Worm (Caenorhabditis elegans) whole organism, late embryonic: ENCODE results near the gene spsb-2.

Source experiments
- C38D4.7 ChIP-seq: fragments of 200-800 bp; sonication (Bioruptor generic); optimal IDR thresholded peaks from 2 replicates; lab custom pipeline; 2018; ENCODE audit warnings: mild to moderate bottlenecking, missing genetic modification characterization, moderate library complexity, missing compliant biosample characterization
- F13H6.1 ChIP-seq: sonication (generic microtip); optimal IDR thresholded peaks from 2 replicates; lab custom pipeline; 2016; ENCODE audit warnings: missing genetic modification characterization, missing compliant biosample characterization
- T23F11.4 ChIP-seq: fragments of 200-800 bp; sonication (Bioruptor generic); optimal IDR thresholded peaks from 2 replicates; lab custom pipeline; 2018; ENCODE audit warnings: mild to moderate bottlenecking, missing genetic modification characterization, missing compliant biosample characterization
- ama-1 ChIP-seq: fragments of 150-350 bp; optimal IDR thresholded peaks from 2 replicates; lab custom pipeline; 2014
- ceh-14 ChIP-seq: sonication (generic microtip); optimal IDR thresholded peaks from 2 replicates; lab custom pipeline; 2016; ENCODE audit warnings: missing genotype, missing genetic modification characterization, missing compliant biosample characterization
- ceh-18 ChIP-seq: sonication (generic microtip); optimal IDR thresholded peaks from 2 replicates; lab custom pipeline; 2016; ENCODE audit warnings: missing genetic modification characterization, missing compliant biosample characterization
- ceh-19 ChIP-seq: fragments of 200-800 bp; sonication (Bioruptor generic); optimal IDR thresholded peaks from 2 replicates; lab custom pipeline; 2018; ENCODE audit warnings: mild to moderate bottlenecking, missing genetic modification characterization, missing compliant biosample characterization
- ceh-22 ChIP-seq: sonication (generic microtip); optimal IDR thresholded peaks from 2 replicates; lab custom pipeline; 2017; ENCODE audit warnings: missing biosample characterization, missing genetic modification characterization
- ceh-45 ChIP-seq: fragments of 200-800 bp; sonication (Bioruptor generic); IDR thresholded peaks from 2 replicates; pipeline ENCODE4 v1.3.6; 2022; ENCODE audit warnings: missing genetic modification reagents, missing genetic modification characterization, missing compliant biosample characterization
- ceh-48 ChIP-seq: sonication (generic microtip); optimal IDR thresholded peaks from 2 replicates; lab custom pipeline; 2016; ENCODE audit warnings: missing genetic modification characterization, inconsistent platforms, missing compliant biosample characterization
- che-1 ChIP-seq: sonication (generic microtip); optimal IDR thresholded peaks from 2 replicates; lab custom pipeline; 2016; ENCODE audit warnings: mild to moderate bottlenecking, missing genetic modification characterization, missing compliant biosample characterization
- dmd-4 ChIP-seq: sonication (generic microtip); optimal IDR thresholded peaks from 2 replicates; lab custom pipeline; 2016; ENCODE audit warnings: borderline replicate concordance, missing genetic modification characterization, missing compliant biosample characterization
- dve-1 ChIP-seq: sonication (generic microtip); optimal IDR thresholded peaks from 2 replicates; lab custom pipeline; 2017; ENCODE audit warnings: antibody characterized with exemption, mild to moderate bottlenecking, missing genetic modification characterization, missing compliant biosample characterization
- elt-2 ChIP-seq: sonication (generic microtip); optimal IDR thresholded peaks from 2 replicates; lab custom pipeline; 2016; ENCODE audit warnings: missing genetic modification reagents, missing genetic modification characterization, missing compliant biosample characterization
- elt-4 ChIP-seq: sonication (generic microtip); optimal IDR thresholded peaks from 2 replicates; lab custom pipeline; 2016; ENCODE audit warnings: missing genetic modification characterization, missing compliant biosample characterization
- eyg-1 ChIP-seq: sonication (generic microtip); optimal IDR thresholded peaks from 2 replicates; lab custom pipeline; 2016; ENCODE audit warnings: missing genotype, missing genetic modification characterization, missing compliant biosample characterization
- fax-1 ChIP-seq: sonication (generic microtip); optimal IDR thresholded peaks from 2 replicates; lab custom pipeline; 2016; ENCODE audit warnings: missing genotype, missing genetic modification characterization, missing compliant biosample characterization
- fkh-6 ChIP-seq: sonication (generic microtip); optimal IDR thresholded peaks from 2 replicates; lab custom pipeline; 2016; ENCODE audit warnings: missing genetic modification characterization, missing compliant biosample characterization
- hlh-6 ChIP-seq: sonication (generic microtip); optimal IDR thresholded peaks from 2 replicates; lab custom pipeline; 2016; ENCODE audit warnings: missing genotype, missing genetic modification characterization, missing compliant biosample characterization
- nhr-232 ChIP-seq: sonication (generic microtip); optimal IDR thresholded peaks from 2 replicates; lab custom pipeline; 2016; ENCODE audit warnings: missing genetic modification characterization, missing compliant biosample characterization
- npax-4 ChIP-seq: sonication (generic microtip); optimal IDR thresholded peaks from 2 replicates; lab custom pipeline; 2016; ENCODE audit warnings: missing genetic modification characterization, missing compliant biosample characterization
- pag-3 ChIP-seq: sonication (generic microtip); optimal IDR thresholded peaks from 2 replicates; lab custom pipeline; 2016; ENCODE audit warnings: missing compliant biosample characterization, missing genetic modification characterization, borderline replicate concordance
- pax-1 ChIP-seq: fragments of 150-350 bp; optimal IDR thresholded peaks from 2 replicates; lab custom pipeline; 2014; ENCODE audit warnings: missing biosample characterization, missing genetic modification characterization
- pha-2 ChIP-seq: sonication (generic microtip); optimal IDR thresholded peaks from 2 replicates; lab custom pipeline; 2017; ENCODE audit warnings: mild to moderate bottlenecking, missing genetic modification characterization, missing compliant biosample characterization
- pha-4 ChIP-seq: fragments of 150-350 bp; optimal IDR thresholded peaks from 2 replicates; lab custom pipeline; 2018; ENCODE audit warnings: missing biosample characterization, missing genetic modification reagents, missing genetic modification characterization
- pqm-1 ChIP-seq: sonication (generic microtip); optimal IDR thresholded peaks from 2 replicates; lab custom pipeline; 2016; ENCODE audit warnings: missing genetic modification characterization, missing compliant biosample characterization
- pros-1 ChIP-seq: fragments of 150-350 bp; optimal IDR thresholded peaks from 2 replicates; lab custom pipeline; 2014; ENCODE audit warnings: missing biosample characterization, missing genetic modification reagents, missing genetic modification characterization
- sox-4 ChIP-seq: sonication (generic microtip); optimal IDR thresholded peaks from 2 replicates; lab custom pipeline; 2017; ENCODE audit warnings: mild to moderate bottlenecking, missing genetic modification characterization, inconsistent platforms, missing compliant biosample characterization
- tbx-2 ChIP-seq: sonication (generic microtip); optimal IDR thresholded peaks from 2 replicates; lab custom pipeline; 2016; ENCODE audit warnings: missing genetic modification characterization, missing compliant biosample characterization
- unc-42 ChIP-seq: sonication (generic microtip); optimal IDR thresholded peaks from 2 replicates; lab custom pipeline; 2016; ENCODE audit warnings: missing genotype, missing genetic modification characterization, missing compliant biosample characterization
- ztf-16 ChIP-seq: sonication (generic microtip); optimal IDR thresholded peaks from 2 replicates; lab custom pipeline; 2017; ENCODE audit warnings: missing genetic modification characterization, missing compliant biosample characterization

spsb-2 gene

DNA sequence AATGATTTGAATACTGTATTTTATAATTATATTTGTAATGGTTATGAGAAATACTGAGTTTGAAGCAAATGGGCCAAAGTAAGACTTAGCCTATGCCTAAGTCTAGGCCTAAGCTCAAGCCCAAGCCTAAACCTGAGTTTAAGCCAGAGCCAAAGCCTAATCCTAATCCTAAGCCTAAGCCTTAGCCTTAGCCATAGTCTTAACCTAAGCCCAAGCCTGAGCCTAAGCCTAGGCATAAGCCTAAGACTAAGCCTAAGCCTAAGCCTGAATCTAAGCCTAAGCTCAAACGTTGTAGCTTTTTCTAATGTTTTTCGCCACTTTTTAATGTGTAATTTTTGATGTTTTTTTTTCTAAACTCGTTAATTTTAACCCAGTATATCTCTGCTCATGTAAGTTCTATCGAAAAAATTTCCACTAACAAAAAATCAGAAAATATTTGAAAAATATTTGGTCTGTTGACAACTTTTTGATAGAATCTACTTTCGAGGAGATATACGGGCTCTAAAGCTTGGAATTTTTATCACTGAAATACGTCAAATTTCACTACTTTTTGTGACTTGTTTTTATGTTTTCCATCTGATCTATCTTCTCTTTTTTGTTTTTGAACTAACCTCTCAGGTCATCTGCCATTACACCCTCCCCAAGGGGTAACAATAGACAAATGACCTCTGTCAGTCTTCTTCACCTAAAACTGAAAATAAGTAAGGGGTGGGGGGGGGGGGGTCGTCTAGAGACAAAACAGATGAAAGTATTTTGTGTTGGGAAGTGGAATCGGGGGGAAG, 25.9 kb upstream of the spsb-2 start:
- TF ChIP-seq che-1 (tag; lab: Kevin White, UChicago) (no peak), dve-1 (tag; lab: Kevin White, UChicago) (peak; percentile 65)

ce11 chrII:15205346-15205745, 24.8 kb upstream of the spsb-2 start:
- TF ChIP-seq fkh-6 (tag; lab: Kevin White, UChicago) = no peak
- no peak for TF ChIP-seq ama-1 (lab: Kevin White, UChicago)
- TF ChIP-seq, all 69 proteins: peak for 0

DNA sequence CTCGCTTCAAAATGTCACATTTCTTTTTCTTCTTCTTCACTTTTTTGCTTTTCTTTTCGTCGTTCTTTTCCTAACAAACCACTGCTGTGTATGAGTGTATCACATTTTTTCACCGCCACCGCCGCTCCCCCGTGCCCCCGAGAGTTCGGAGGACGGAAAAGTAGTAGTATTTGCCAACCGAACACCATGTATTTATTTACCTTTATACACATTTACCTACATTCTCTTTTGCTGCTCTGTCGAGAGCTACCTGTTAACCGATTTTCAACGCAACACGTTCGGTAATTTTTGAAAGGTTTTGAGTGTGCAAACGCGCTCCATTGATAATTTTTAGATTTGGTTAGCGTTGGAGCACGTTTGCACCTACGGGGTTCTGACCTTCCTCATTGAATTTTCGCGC, 23.9 kb upstream of the spsb-2 start:
- TF ChIP-seq pag-3 (tag; lab: Kevin White, UChicago) = no peak
- TF ChIP-seq tbx-2 (tag; lab: Kevin White, UChicago) = no peak
- TF ChIP-seq ceh-22 = no peak
- TF ChIP-seq ceh-14 = no peak
- TF ChIP-seq pqm-1 (tag; lab: Kevin White, UChicago) = no peak
- no peak for TF ChIP-seq ceh-19
- TF ChIP-seq C38D4.7 = no peak
- no peak for TF ChIP-seq npax-4
- TF ChIP-seq unc-42 (tag; lab: Kevin White, UChicago) = no peak
- no peak for TF ChIP-seq F13H6.1 (tag; lab: Kevin White, UChicago)
- no peak for TF ChIP-seq fax-1
- TF ChIP-seq T23F11.4 (GFP tag; lab: Kevin White, UChicago) = no peak
- TF ChIP-seq pros-1 (tag; lab: Kevin White, UChicago) = no peak

- TF ChIP-seq ceh-48 (tag; lab: Kevin White, UChicago) (no peak), elt-2 (tag; lab: Kevin White, UChicago) (peak; percentile 67)
Measured at ce11 chrII:15207562-15207961, 22.6 kb upstream of the spsb-2 start.

ce11 chrII:15208151-15208550, 22.0 kb upstream of the spsb-2 start:
- no peak for TF ChIP-seq pqm-1 (tag; lab: Kevin White, UChicago)
- no peak for TF ChIP-seq hlh-6 (tag; lab: Kevin White, UChicago)
- no peak for TF ChIP-seq elt-4 (tag; lab: Kevin White, UChicago)
- TF ChIP-seq pha-4 (tag; lab: Kevin White, UChicago) = no peak
- no peak for TF ChIP-seq ceh-18 (tag; lab: Kevin White, UChicago)
- no peak for TF ChIP-seq dve-1 (tag; lab: Kevin White, UChicago)
- TF ChIP-seq ceh-45 (GFP tag; lab: Robert Waterston, UW) = no peak
- TF ChIP-seq dmd-4 = no peak
- no peak for TF ChIP-seq fkh-6 (tag; lab: Kevin White, UChicago)
- no peak for TF ChIP-seq pha-2 (tag; lab: Kevin White, UChicago)
- no peak for TF ChIP-seq pax-1 (tag; lab: Kevin White, UChicago)
- TF ChIP-seq nhr-232 = no peak
- TF ChIP-seq sox-4 (tag; lab: Kevin White, UChicago) = no peak
- no peak for TF ChIP-seq pag-3 (tag; lab: Kevin White, UChicago)

DNA sequence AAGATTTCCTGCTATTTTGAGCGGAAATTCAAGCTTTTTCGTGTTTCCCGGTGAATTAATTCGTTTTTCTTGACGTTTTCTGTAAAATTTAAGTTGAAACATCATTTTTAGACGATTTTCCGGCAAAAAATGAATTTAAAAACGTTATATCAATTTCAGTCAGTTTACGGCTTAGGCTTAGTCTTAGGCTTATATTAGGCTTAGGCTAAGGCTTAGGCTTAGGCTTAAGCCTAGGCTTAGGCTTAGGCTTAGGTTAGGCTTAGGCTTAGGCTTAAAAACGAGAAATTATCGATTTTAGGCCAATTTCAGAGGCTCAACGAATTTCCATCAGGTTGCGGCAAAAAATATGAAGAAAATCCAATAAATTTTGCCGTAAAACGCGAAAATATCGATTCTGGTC, 21.3 kb upstream of the spsb-2 start:
- TF ChIP-seq C38D4.7 (no peak), pqm-1 (tag; lab: Kevin White, UChicago) (no peak), eyg-1 (no peak), ztf-16 (tag; lab: Kevin White, UChicago) (no peak), ceh-14 (no peak), pha-2 (tag; lab: Kevin White, UChicago) (no peak), ceh-45 (GFP tag; lab: Robert Waterston, UW) (no peak)
